Worm (Caenorhabditis elegans): ENCODE data around the gene srbc-3.

ce11 chrV:3349877-3350276 lies 41.6 kb downstream of the srbc-3 start, which contains the start of gene C17B7.15:
- no peak for TF ChIP-seq snpc-4 (tag; optimal IDR thresholded peaks at IDR 0.05)
- TF ChIP-seq bed-3 (GFP tag; optimal IDR thresholded peaks at IDR 0.05) = no peak
- no peak for TF ChIP-seq ztf-11 (tag; optimal IDR thresholded peaks at IDR 0.05)
- no peak for TF ChIP-seq flh-1 (GFP tag; optimal IDR thresholded peaks at IDR 0.05)
- TF ChIP-seq nhr-237 (tag; optimal IDR thresholded peaks at IDR 0.05) = no peak
- no peak for TF ChIP-seq nhr-76 (tag; optimal IDR thresholded peaks at IDR 0.05)
- TF ChIP-seq ceh-83 (GFP tag; optimal IDR thresholded peaks at IDR 0.05) = no peak
- no peak for TF ChIP-seq elt-3 (tag; optimal IDR thresholded peaks at IDR 0.05)
- no peak for TF ChIP-seq ceh-39 (tag; optimal IDR thresholded peaks at IDR 0.05)
- no peak for TF ChIP-seq pha-4 (tag; optimal IDR thresholded peaks at IDR 0.05)
- no peak for TF ChIP-seq lsy-2 (tag; optimal IDR thresholded peaks at IDR 0.05)
- no peak for TF ChIP-seq nhr-12 (tag; optimal IDR thresholded peaks at IDR 0.05)
- TF ChIP-seq mep-1 (tag; optimal IDR thresholded peaks at IDR 0.05) = no peak
